Worm (Caenorhabditis elegans) whole organism, L2 larva: ENCODE data around the gene F38E11.6.

Experiments
- F13H6.1 ChIP-seq: sonication (generic microtip); optimal IDR thresholded peaks from 2 replicates; lab custom pipeline; 2016; ENCODE audit warnings: missing genetic modification characterization, missing compliant biosample characterization
- ama-1 ChIP-seq: fragments of 150-350 bp; optimal IDR thresholded peaks from 2 replicates; lab custom pipeline; 2018; ENCODE audit warnings: inconsistent platforms
- ceh-16 ChIP-seq: fragments of 150-350 bp; optimal IDR thresholded peaks from 2 replicates; lab custom pipeline; 2014; ENCODE audit warnings: missing biosample characterization, missing genetic modification characterization
- ceh-82 ChIP-seq: fragments of 150-350 bp; optimal IDR thresholded peaks from 2 replicates; lab custom pipeline; 2014; ENCODE audit warnings: missing biosample characterization, missing genetic modification characterization
- lsy-2 ChIP-seq, 2 experiments: fragments of 150-350 bp in 1 of 2; sonication (generic microtip) in 1 of 2; optimal IDR thresholded peaks; 2 replicates each; lab custom pipeline; 2014 to 2017; ENCODE audit warnings: missing biosample characterization in 2 of 2, missing genetic modification characterization in 2 of 2
- nhr-10 ChIP-seq: sonication (generic microtip); optimal IDR thresholded peaks from 2 replicates; lab custom pipeline; 2017; ENCODE audit warnings: missing biosample characterization, missing genetic modification characterization
- nhr-129 ChIP-seq: fragments of 150-350 bp; optimal IDR thresholded peaks from 2 replicates; lab custom pipeline; 2014; ENCODE audit warnings: missing biosample characterization, missing genetic modification characterization
- nhr-77 ChIP-seq: fragments of 150-350 bp; optimal IDR thresholded peaks from 2 replicates; lab custom pipeline; 2014; ENCODE audit warnings: missing biosample characterization, missing genetic modification characterization
- unc-39 ChIP-seq: fragments of 150-350 bp; optimal IDR thresholded peaks from 2 replicates; lab custom pipeline; 2014; ENCODE audit warnings: missing biosample characterization, missing genetic modification characterization
- ztf-11 ChIP-seq: sonication (generic microtip); optimal IDR thresholded peaks from 2 replicates; lab custom pipeline; 2017; ENCODE audit warnings: missing biosample characterization, missing genetic modification characterization
- ztf-4 ChIP-seq: fragments of 150-350 bp; optimal IDR thresholded peaks from 2 replicates; lab custom pipeline; 2014; ENCODE audit warnings: missing biosample characterization, missing genetic modification characterization

DNA sequence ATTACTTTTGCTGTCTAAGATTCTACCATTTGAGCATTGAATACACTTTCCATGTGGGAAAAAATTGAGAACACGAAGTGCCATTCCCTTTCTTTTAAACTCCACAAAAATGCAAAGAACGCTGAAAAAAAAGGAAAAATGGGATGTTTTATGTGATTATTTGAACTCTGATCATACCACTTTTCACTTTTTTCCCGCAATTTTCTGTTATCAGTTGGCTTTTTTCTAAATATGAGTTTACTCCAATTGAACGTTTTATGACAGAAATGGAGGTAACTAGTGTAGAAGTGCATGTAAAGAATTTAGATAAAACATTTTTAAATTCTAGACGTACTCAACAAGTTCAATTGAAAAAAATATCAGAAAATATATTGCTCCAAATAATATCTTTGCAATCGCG lies 25.9 kb downstream of the F38E11.6 start:
- TF ChIP-seq lsy-2 (tag; optimal IDR thresholded peaks at IDR 0.05; lab: Kevin White, UChicago), result no peak
- no peak for TF ChIP-seq ceh-82 (tag; lab: Kevin White, UChicago)
- TF ChIP-seq ama-1 (lab: Kevin White, UChicago), result no peak
- no peak for TF ChIP-seq F13H6.1 (tag; lab: Kevin White, UChicago)
- no peak for TF ChIP-seq ceh-16 (tag; lab: Kevin White, UChicago)
- no peak for TF ChIP-seq nhr-77 (tag; lab: Kevin White, UChicago)
- no peak for TF ChIP-seq ztf-4
- no peak for TF ChIP-seq ztf-11 (tag; lab: Kevin White, UChicago)
- TF ChIP-seq nhr-10 (tag; lab: Kevin White, UChicago), result no peak
- no peak for TF ChIP-seq unc-39 (tag; lab: Kevin White, UChicago)
- no peak for TF ChIP-seq nhr-129 (tag; lab: Kevin White, UChicago)
